Worm (Caenorhabditis elegans): ENCODE data around the gene pqn-71.

- TF ChIP-seq ama-1 (optimal IDR thresholded peaks at IDR 0.05): no peak
- no peak for TF ChIP-seq ceh-36 (tag; optimal IDR thresholded peaks at IDR 0.05)
- no peak for TF ChIP-seq hmg-4 (GFP tag; optimal IDR thresholded peaks at IDR 0.05)
- TF ChIP-seq B0310.2 (tag; optimal IDR thresholded peaks at IDR 0.05): no peak
- no peak for TF ChIP-seq aly-1 (tag; optimal IDR thresholded peaks at IDR 0.05)
- no peak for TF ChIP-seq tra-4 (tag; optimal IDR thresholded peaks at IDR 0.05)
- TF ChIP-seq sea-1 (GFP tag; conservative IDR thresholded peaks at IDR 0.05): no peak
- no peak for TF ChIP-seq flt-1 (GFP tag; IDR thresholded peaks at IDR 0.05)
- no peak for TF ChIP-seq scrt-1 (GFP tag; IDR thresholded peaks at IDR 0.05)
- TF ChIP-seq ceh-13 (GFP tag; optimal IDR thresholded peaks at IDR 0.05): no peak
- no peak for TF ChIP-seq tbx-37 (GFP tag; conservative IDR thresholded peaks at IDR 0.05)
- no peak for TF ChIP-seq pes-1 (GFP tag; IDR thresholded peaks at IDR 0.05)
Observed at ce11 chrV:15498434-15498833, 33.0 kb downstream of the pqn-71 start, which contains the start of gene C06B8.7.

All from whole organism, early embryonic.